Worm (Caenorhabditis elegans) whole organism, L3 larva: ENCODE measurements around the gene cup-16.

Source experiments
- R02D3.7 ChIP-seq: fragments of 150-350 bp; optimal IDR thresholded peaks from 2 replicates; lab custom pipeline; 2014; ENCODE audit warnings: missing biosample characterization, missing genetic modification characterization
- ZK546.5 ChIP-seq: sonication (generic microtip); optimal IDR thresholded peaks from 2 replicates; lab custom pipeline; 2017; ENCODE audit warnings: missing biosample characterization, missing genetic modification characterization
- aly-2 ChIP-seq: fragments of 150-350 bp; optimal IDR thresholded peaks from 2 replicates; lab custom pipeline; 2014; ENCODE audit warnings: missing biosample characterization, missing genetic modification characterization
- ama-1 ChIP-seq: fragments of 150-350 bp; optimal IDR thresholded peaks from 2 replicates; lab custom pipeline; 2018
- ceh-16 ChIP-seq: sonication (generic microtip); optimal IDR thresholded peaks from 2 replicates; lab custom pipeline; 2017; ENCODE audit warnings: missing biosample characterization, missing genetic modification characterization
- ceh-28 ChIP-seq: fragments of 150-350 bp; optimal IDR thresholded peaks from 2 replicates; lab custom pipeline; 2014; ENCODE audit warnings: missing biosample characterization, missing genetic modification reagents, missing genetic modification characterization
- ceh-82 ChIP-seq: fragments of 150-350 bp; optimal IDR thresholded peaks from 2 replicates; lab custom pipeline; 2014; ENCODE audit warnings: missing biosample characterization, missing genetic modification characterization
- ceh-9 ChIP-seq: sonication (generic microtip); optimal IDR thresholded peaks from 2 replicates; lab custom pipeline; 2018; ENCODE audit warnings: missing biosample characterization, missing genetic modification characterization
- daf-12 ChIP-seq: fragments of 150-350 bp; optimal IDR thresholded peaks from 2 replicates; lab custom pipeline; 2014; ENCODE audit warnings: missing biosample characterization, missing genetic modification reagents, missing genetic modification characterization
- egl-27 ChIP-seq: sonication (generic microtip); optimal IDR thresholded peaks from 4 replicates; lab custom pipeline; 2017; ENCODE audit warnings: missing biosample characterization, missing genetic modification reagents, missing genetic modification characterization
- egl-5 ChIP-seq: fragments of 150-350 bp; optimal IDR thresholded peaks from 2 replicates; lab custom pipeline; 2017; ENCODE audit warnings: missing biosample characterization, missing genetic modification reagents, missing genetic modification characterization, inconsistent platforms
- elt-1 ChIP-seq: fragments of 150-350 bp; optimal IDR thresholded peaks from 2 replicates; lab custom pipeline; 2014; ENCODE audit warnings: missing biosample characterization, missing genetic modification characterization
- elt-2 ChIP-seq: sonication (generic microtip); optimal IDR thresholded peaks from 2 replicates; lab custom pipeline; 2016; ENCODE audit warnings: missing genetic modification reagents, mild to moderate bottlenecking, missing genetic modification characterization, missing compliant biosample characterization
- elt-3 ChIP-seq, 3 experiments: fragments of 150-350 bp in 1 of 3; sonication (generic microtip) in 2 of 3; optimal IDR thresholded peaks; 2 replicates in 2 of 3; 4 replicates in 1 of 3; lab custom pipeline; 2014 to 2017; ENCODE audit warnings: missing biosample characterization in 3 of 3, missing genetic modification characterization in 3 of 3
- eor-1 ChIP-seq, 2 experiments: fragments of 150-350 bp; optimal IDR thresholded peaks; 2 replicates each; lab custom pipeline; 2014 to 2018; ENCODE audit warnings: missing biosample characterization in 2 of 2, missing genetic modification characterization in 2 of 2
- fkh-10 ChIP-seq: sonication (generic microtip); optimal IDR thresholded peaks from 2 replicates; lab custom pipeline; 2017; ENCODE audit warnings: missing biosample characterization, missing genetic modification reagents, missing genetic modification characterization
- fkh-2 ChIP-seq: fragments of 150-350 bp; optimal IDR thresholded peaks from 2 replicates; lab custom pipeline; 2014; ENCODE audit warnings: missing biosample characterization, missing genetic modification reagents, missing genetic modification characterization
- fos-1 ChIP-seq: fragments of 150-350 bp; optimal IDR thresholded peaks from 2 replicates; lab custom pipeline; 2014; ENCODE audit warnings: missing biosample characterization, missing genetic modification characterization
- hmg-11 ChIP-seq: sonication (generic microtip); optimal IDR thresholded peaks from 2 replicates; lab custom pipeline; 2016; ENCODE audit warnings: missing genetic modification characterization, missing compliant biosample characterization
- jun-1 ChIP-seq: fragments of 150-350 bp; optimal IDR thresholded peaks from 2 replicates; lab custom pipeline; 2014; ENCODE audit warnings: missing biosample characterization, missing genetic modification reagents, missing genetic modification characterization
- lin-15B ChIP-seq: fragments of 150-350 bp; optimal IDR thresholded peaks from 2 replicates; lab custom pipeline; 2014; ENCODE audit warnings: missing biosample characterization, missing genetic modification characterization
- lin-39 ChIP-seq: fragments of 150-350 bp; optimal IDR thresholded peaks from 2 replicates; lab custom pipeline; 2018; ENCODE audit warnings: missing biosample characterization, missing genetic modification reagents, missing genetic modification characterization
- lsy-12 ChIP-seq: sonication (generic microtip); optimal IDR thresholded peaks from 2 replicates; lab custom pipeline; 2016; ENCODE audit warnings: mild to moderate bottlenecking, missing genetic modification characterization, missing compliant biosample characterization
- mdl-1 ChIP-seq: fragments of 150-350 bp; optimal IDR thresholded peaks from 2 replicates; lab custom pipeline; 2014; ENCODE audit warnings: missing biosample characterization, missing genetic modification characterization
- mml-1 ChIP-seq: fragments of 150-350 bp; sonication (generic microtip); optimal IDR thresholded peaks from 3 replicates; lab custom pipeline; 2014; ENCODE audit warnings: missing biosample characterization, missing genetic modification characterization
- nfya-1 ChIP-seq: sonication (generic microtip); optimal IDR thresholded peaks from 2 replicates; lab custom pipeline; 2017; ENCODE audit warnings: missing genetic modification characterization, mild to moderate bottlenecking, missing compliant biosample characterization, antibody characterized with exemption, moderate library complexity; ENCODE audit not compliant: insufficient read depth
- nhr-11 ChIP-seq: fragments of 150-350 bp; optimal IDR thresholded peaks from 2 replicates; lab custom pipeline; 2014; ENCODE audit warnings: missing biosample characterization, missing genetic modification characterization
- nhr-12 ChIP-seq: fragments of 150-350 bp; optimal IDR thresholded peaks from 2 replicates; lab custom pipeline; 2014; ENCODE audit warnings: missing biosample characterization, missing genetic modification characterization
- nhr-23 ChIP-seq: fragments of 150-350 bp; optimal IDR thresholded peaks from 2 replicates; lab custom pipeline; 2014; ENCODE audit warnings: missing biosample characterization, missing genetic modification reagents, missing genetic modification characterization
- nhr-237 ChIP-seq: fragments of 150-350 bp; optimal IDR thresholded peaks from 2 replicates; lab custom pipeline; 2014; ENCODE audit warnings: missing biosample characterization, missing genetic modification characterization
- nhr-25 ChIP-seq: sonication (generic microtip); optimal IDR thresholded peaks from 2 replicates; lab custom pipeline; 2017; ENCODE audit warnings: missing biosample characterization, missing genetic modification characterization
- nhr-28 ChIP-seq: fragments of 150-350 bp; optimal IDR thresholded peaks from 2 replicates; lab custom pipeline; 2014; ENCODE audit warnings: missing biosample characterization, missing genetic modification characterization
- nhr-43 ChIP-seq: sonication (generic microtip); optimal IDR thresholded peaks from 2 replicates; lab custom pipeline; 2016; ENCODE audit warnings: mild to moderate bottlenecking, missing genetic modification characterization, missing compliant biosample characterization; ENCODE audit not compliant: poor library complexity, severe bottlenecking
- nhr-67 ChIP-seq: fragments of 150-350 bp; optimal IDR thresholded peaks from 2 replicates; lab custom pipeline; 2014; ENCODE audit warnings: missing biosample characterization, missing genetic modification characterization
- nhr-76 ChIP-seq: fragments of 150-350 bp; sonication (generic microtip); optimal IDR thresholded peaks from 5 replicates; lab custom pipeline; 2014; ENCODE audit warnings: missing biosample characterization, missing genetic modification characterization
- nhr-77 ChIP-seq: fragments of 150-350 bp; optimal IDR thresholded peaks from 2 replicates; lab custom pipeline; 2014; ENCODE audit warnings: missing biosample characterization, missing genetic modification characterization
- pha-4 ChIP-seq: fragments of 150-350 bp; optimal IDR thresholded peaks from 2 replicates; lab custom pipeline; 2014; ENCODE audit warnings: missing biosample characterization, missing genetic modification reagents, missing genetic modification characterization
- pqm-1 ChIP-seq: fragments of 150-350 bp; optimal IDR thresholded peaks from 2 replicates; lab custom pipeline; 2017; ENCODE audit warnings: missing biosample characterization, missing genetic modification characterization, inconsistent platforms
- sea-2 ChIP-seq: fragments of 150-350 bp; sonication (generic microtip); optimal IDR thresholded peaks from 4 replicates; lab custom pipeline; 2014; ENCODE audit warnings: missing biosample characterization, missing genetic modification reagents, missing genetic modification characterization
- skn-1 ChIP-seq: fragments of 150-350 bp; optimal IDR thresholded peaks from 2 replicates; lab custom pipeline; 2014; ENCODE audit warnings: missing biosample characterization, missing genetic modification characterization
- snpc-4 ChIP-seq: fragments of 150-350 bp; optimal IDR thresholded peaks from 2 replicates; lab custom pipeline; 2014; ENCODE audit warnings: missing biosample characterization, missing genetic modification characterization
- tbx-2 ChIP-seq: sonication (generic microtip); optimal IDR thresholded peaks from 2 replicates; lab custom pipeline; 2016; ENCODE audit warnings: mild to moderate bottlenecking, missing genetic modification characterization, missing compliant biosample characterization
- unc-39 ChIP-seq: sonication (generic microtip); optimal IDR thresholded peaks from 4 replicates; lab custom pipeline; 2017; ENCODE audit warnings: missing biosample characterization, missing genetic modification characterization
- unc-62 ChIP-seq: fragments of 150-350 bp; sonication (generic microtip); optimal IDR thresholded peaks from 4 replicates; lab custom pipeline; 2014; ENCODE audit warnings: missing biosample characterization, missing genetic modification reagents, missing genetic modification characterization
- zag-1 ChIP-seq: fragments of 150-350 bp; optimal IDR thresholded peaks from 2 replicates; lab custom pipeline; 2014; ENCODE audit warnings: missing biosample characterization, missing genetic modification characterization
- ztf-11 ChIP-seq: fragments of 150-350 bp; optimal IDR thresholded peaks from 2 replicates; lab custom pipeline; 2014; ENCODE audit warnings: missing biosample characterization, missing genetic modification characterization
- ztf-4 ChIP-seq: fragments of 150-350 bp; optimal IDR thresholded peaks from 2 replicates; lab custom pipeline; 2014; ENCODE audit warnings: missing biosample characterization, missing genetic modification characterization

cup-16 gene

ce11 chrII:8742006-8742847 is 35.3 kb downstream of the cup-16 start:
- TF ChIP-seq elt-3 (tag; optimal IDR thresholded peaks at IDR 0.05; lab: Kevin White, UChicago) (peak in 2 of 3 experiments; percentile 21 to 59), aly-2 (tag; lab: Kevin White, UChicago) (no peak), egl-5 (tag; lab: Kevin White, UChicago) (no peak), fos-1 (tag; lab: Kevin White, UChicago) (no peak), nhr-12 (no peak), sea-2 (GFP tag; lab: Kevin White, UChicago) (no peak), ceh-16 (tag; lab: Kevin White, UChicago) (no peak), hmg-11 (tag; lab: Kevin White, UChicago) (no peak), unc-39 (no peak), ceh-82 (tag; lab: Kevin White, UChicago) (no peak), eor-1 (tag; optimal IDR thresholded peaks at IDR 0.05; lab: Kevin White, UChicago) (no peak), pha-4 (tag; lab: Kevin White, UChicago) (no peak), nhr-25 (peak; percentile 88), ztf-4 (tag; lab: Kevin White, UChicago) (peak; percentile 31), fkh-10 (GFP tag; lab: Kevin White, UChicago) (no peak), nhr-76 (tag; lab: Kevin White, UChicago) (no peak), jun-1 (peak; percentile 66), lin-15B (no peak), tbx-2 (peak; percentile 52), unc-62 (no peak), nhr-237 (no peak), ceh-28 (no peak), elt-2 (tag; lab: Kevin White, UChicago) (peak; percentile 72), nhr-67 (tag; lab: Kevin White, UChicago) (no peak), fkh-2 (tag; lab: Kevin White, UChicago) (no peak), nhr-28 (tag; lab: Kevin White, UChicago) (no peak), ceh-9 (tag; lab: Kevin White, UChicago) (no peak), ZK546.5 (tag; lab: Kevin White, UChicago) (no peak), daf-12 (tag; lab: Kevin White, UChicago) (no peak), nfya-1 (tag; lab: Kevin White, UChicago) (peak; percentile 42), snpc-4 (no peak), elt-1 (peak; percentile 82), zag-1 (tag; lab: Kevin White, UChicago) (no peak), nhr-77 (tag; lab: Kevin White, UChicago) (no peak), nhr-11 (tag; lab: Kevin White, UChicago) (peak; percentile 80), lsy-12 (tag; lab: Kevin White, UChicago) (peak; percentile 4), pqm-1 (peak; percentile 18), skn-1 (tag; lab: Kevin White, UChicago) (no peak), egl-27 (tag; lab: Kevin White, UChicago) (peak; percentile 34), nhr-23 (peak; percentile 85), mml-1 (tag; lab: Kevin White, UChicago) (no peak), mdl-1 (tag; lab: Kevin White, UChicago) (peak; percentile 92), R02D3.7 (tag; lab: Kevin White, UChicago) (no peak), ama-1 (lab: Kevin White, UChicago) (peak; percentile 63), lin-39 (tag; lab: Kevin White, UChicago) (no peak), ztf-11 (tag; lab: Kevin White, UChicago) (no peak), nhr-43 (tag; lab: Kevin White, UChicago) (peak; percentile 95)
